Fruit fly (Drosophila melanogaster) whole organism, pupa: ENCODE measurements around the gene CG14332.

Experiments
- CG10348 ChIP-seq: fragments of 200-800 bp; sonication (Bioruptor generic); IDR thresholded peaks from 2 replicates; pipeline ENCODE4 v1.3.6; 2022; ENCODE audit warnings: missing biosample characterization, missing genetic modification characterization
- CG12605 ChIP-seq: fragments of 200-800 bp; sonication (Bioruptor generic); IDR thresholded peaks from 2 replicates; pipeline ENCODE4 v1.3.6; 2022; ENCODE audit warnings: missing biosample characterization, missing genetic modification characterization
- CG13204 ChIP-seq: fragments of 200-800 bp; sonication (Bioruptor generic); optimal IDR thresholded peaks from 2 replicates; lab custom pipeline; 2018; ENCODE audit warnings: missing biosample characterization, mild to moderate bottlenecking, missing genetic modification characterization, moderate library complexity
- CG14655 ChIP-seq: fragments of 200-800 bp; sonication (Bioruptor generic); optimal IDR thresholded peaks from 3 replicates; lab custom pipeline; 2017; ENCODE audit warnings: mild to moderate bottlenecking, missing biosample characterization, missing genetic modification reagents, missing genetic modification characterization
- CG15710 ChIP-seq: fragments of 200-800 bp; sonication (Bioruptor generic); optimal IDR thresholded peaks from 2 replicates; lab custom pipeline; 2018; ENCODE audit warnings: missing biosample characterization, mild to moderate bottlenecking, missing genetic modification characterization, moderate library complexity
- CG17806 ChIP-seq: fragments of 200-800 bp; sonication (Bioruptor generic); optimal IDR thresholded peaks from 2 replicates; lab custom pipeline; 2018; ENCODE audit warnings: missing biosample characterization, mild to moderate bottlenecking, missing genetic modification characterization, moderate library complexity
- CG32121 ChIP-seq: fragments of 200-800 bp; sonication (Bioruptor generic); IDR thresholded peaks from 2 replicates; pipeline ENCODE4 v1.3.6; 2022; ENCODE audit warnings: missing biosample characterization, missing genetic modification characterization
- CG34367 ChIP-seq: fragments of 200-800 bp; sonication (Bioruptor generic); optimal IDR thresholded peaks from 2 replicates; lab custom pipeline; 2018; ENCODE audit warnings: missing biosample characterization, mild to moderate bottlenecking, missing genetic modification characterization
- CG4496 ChIP-seq: fragments of 200-800 bp; sonication (Bioruptor generic); IDR thresholded peaks from 3 replicates; pipeline ENCODE4 v1.3.6; 2022; ENCODE audit warnings: missing biosample characterization, missing genetic modification characterization
- CG8159 ChIP-seq: fragments of 200-800 bp; sonication (Bioruptor generic); optimal IDR thresholded peaks from 3 replicates; lab custom pipeline; 2018; ENCODE audit warnings: missing biosample characterization, mild to moderate bottlenecking, missing genetic modification characterization, moderate library complexity
- CG8301 ChIP-seq: fragments of 200-800 bp; sonication (Bioruptor generic); optimal IDR thresholded peaks from 2 replicates; lab custom pipeline; 2018; ENCODE audit warnings: missing biosample characterization, mild to moderate bottlenecking, missing genetic modification characterization
- CG9948 ChIP-seq: fragments of 200-800 bp; sonication (Bioruptor generic); optimal IDR thresholded peaks from 2 replicates; lab custom pipeline; 2018; ENCODE audit warnings: missing biosample characterization, mild to moderate bottlenecking, missing genetic modification characterization, moderate library complexity
- D1 ChIP-seq: fragments of 200-800 bp; sonication (Bioruptor generic); optimal IDR thresholded peaks from 2 replicates; lab custom pipeline; 2018; ENCODE audit warnings: missing biosample characterization, mild to moderate bottlenecking, missing genetic modification characterization, moderate library complexity
- EcR ChIP-seq: fragments of 200-800 bp; sonication (Bioruptor generic); optimal IDR thresholded peaks from 3 replicates; lab custom pipeline; 2019; ENCODE audit warnings: missing biosample characterization, missing genetic modification characterization, mild to moderate bottlenecking, moderate library complexity, missing genetic modification reagents
- Ets98B ChIP-seq: fragments of 200-800 bp; sonication (Bioruptor generic); IDR thresholded peaks from 2 replicates; pipeline ENCODE4 v1.3.6; 2022; ENCODE audit warnings: missing biosample characterization, missing genetic modification characterization
- Pif1A ChIP-seq: fragments of 200-800 bp; sonication (Bioruptor generic); optimal IDR thresholded peaks from 3 replicates; lab custom pipeline; 2016; ENCODE audit warnings: missing biosample characterization, missing genetic modification characterization
- Pif1B ChIP-seq: fragments of 200-800 bp; sonication (Bioruptor generic); optimal IDR thresholded peaks from 3 replicates; lab custom pipeline; 2016; ENCODE audit warnings: missing biosample characterization, missing genetic modification characterization
- Snoo ChIP-seq: fragments of 200-800 bp; sonication (Bioruptor generic); optimal IDR thresholded peaks from 3 replicates; lab custom pipeline; 2017; ENCODE audit warnings: missing biosample characterization, mild to moderate bottlenecking, missing genetic modification characterization, inconsistent platforms
- fd96Ca ChIP-seq: fragments of 200-800 bp; sonication (Bioruptor generic); IDR thresholded peaks from 3 replicates; pipeline ENCODE4 v1.3.6; 2022; ENCODE audit warnings: missing biosample characterization, missing genetic modification characterization
- gl ChIP-seq: fragments of 200-800 bp; sonication (Bioruptor generic); optimal IDR thresholded peaks from 2 replicates; lab custom pipeline; 2018; ENCODE audit warnings: missing biosample characterization, mild to moderate bottlenecking, missing genetic modification characterization
- rn ChIP-seq: fragments of 200-800 bp; sonication (Bioruptor generic); IDR thresholded peaks from 2 replicates; pipeline ENCODE4 v1.3.6; 2022; ENCODE audit warnings: missing biosample characterization, missing genetic modification characterization

The CG14332 gene

dm6 chr3R:17409319-17409718 lies 12.7 kb downstream of the CG14332 start, which contains the start of gene CG5860:
Gene CG5860, plus strand, starts transcription at chr3R:17409619.
- TF ChIP-seq Snoo (tag; lab: Kevin White, UChicago) (no peak), CG8301 (tag; lab: Kevin White, UChicago) (no peak), gl (no peak), CG32121 (no peak), Pif1B (no peak), CG12605 (GFP tag; lab: Robert Waterston, UW) (no peak), D1 (tag; lab: Kevin White, UChicago) (no peak), CG17806 (tag; lab: Kevin White, UChicago) (no peak), CG4496 (no peak), rn (GFP tag; lab: Robert Waterston, UW) (no peak), CG8159 (no peak), fd96Ca (GFP tag; lab: Robert Waterston, UW) (no peak), CG34367 (tag; lab: Kevin White, UChicago) (no peak), EcR (GFP tag; lab: Kevin White, UChicago) (no peak), CG10348 (GFP tag; lab: Robert Waterston, UW) (no peak)

- TF ChIP-seq CG13204 (GFP tag; lab: Kevin White, UChicago) (no peak), rn (GFP tag; lab: Robert Waterston, UW) (no peak), CG4496 (no peak)
Observed at dm6 chr3R:17407576-17407975, 14.4 kb downstream of the CG14332 start, which contains the start of gene CG17283. Gene CG17283, plus strand, starts transcription at chr3R:17407876.

DNA sequence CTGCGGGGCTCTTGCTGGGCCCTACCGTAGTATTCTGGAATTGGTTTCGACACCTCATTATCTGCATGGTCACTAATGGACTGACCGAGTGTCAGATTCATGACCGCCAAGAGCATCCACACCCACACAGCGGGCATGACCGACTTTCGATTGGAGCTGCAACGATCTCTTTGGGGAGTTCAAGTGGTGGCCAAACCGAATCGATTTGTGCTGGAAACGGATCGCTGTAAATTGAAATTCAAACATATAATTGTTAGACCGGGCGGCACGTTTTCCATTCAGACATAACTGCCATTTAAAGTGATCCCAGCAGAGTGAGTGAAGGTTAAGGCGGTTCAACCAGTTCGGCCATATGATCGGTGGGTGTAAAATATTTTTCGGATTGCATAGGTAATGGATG lies 15.6 kb downstream of the CG14332 start, which contains the start of the genes CG42824 and CG42798:
TSS of gene CG42824 (minus strand) at position 101 of the 400 bp plus-strand sequence.
TSS of gene CG42798 (plus strand) at position 268 of the 400 bp plus-strand sequence.
- TF ChIP-seq EcR (GFP tag; lab: Kevin White, UChicago) (no peak), Pif1A (GFP tag; lab: Kevin White, UChicago) (no peak), Pif1B (no peak), CG4496 (no peak), Ets98B (GFP tag; lab: Robert Waterston, UW) (no peak), CG14655 (no peak)

- no peak for TF ChIP-seq rn (GFP tag; lab: Robert Waterston, UW)
- TF ChIP-seq CG10348 (GFP tag; lab: Robert Waterston, UW): no peak
- no peak for TF ChIP-seq Ets98B (GFP tag; lab: Robert Waterston, UW)
- no peak for TF ChIP-seq CG8159
- no peak for TF ChIP-seq CG8301 (tag; lab: Kevin White, UChicago)
- TF ChIP-seq Snoo (tag; lab: Kevin White, UChicago): no peak
- no peak for TF ChIP-seq Pif1B
- no peak for TF ChIP-seq CG4496
- TF ChIP-seq CG15710 (tag; lab: Kevin White, UChicago): no peak
- no peak for TF ChIP-seq fd96Ca (GFP tag; lab: Robert Waterston, UW)
- TF ChIP-seq CG34367 (tag; lab: Kevin White, UChicago): no peak
- TF ChIP-seq CG32121: no peak
- TF ChIP-seq EcR (GFP tag; lab: Kevin White, UChicago): no peak
- TF ChIP-seq CG13204 (GFP tag; lab: Kevin White, UChicago): no peak
- TF ChIP-seq gl: no peak
- no peak for TF ChIP-seq CG12605 (GFP tag; lab: Robert Waterston, UW)
- no peak for TF ChIP-seq CG14655
- no peak for TF ChIP-seq Pif1A (GFP tag; lab: Kevin White, UChicago)
- no peak for TF ChIP-seq CG9948
- no peak for TF ChIP-seq CG17806 (tag; lab: Kevin White, UChicago)
Observed at dm6 chr3R:17405009-17405408, 17.0 kb downstream of the CG14332 start, which contains the start of gene CG42823. Gene CG42823, minus strand, starts transcription at chr3R:17405109.

dm6 chr3R:17404155-17404554 lies 17.8 kb downstream of the CG14332 start:
- TF ChIP-seq Ets98B (GFP tag; lab: Robert Waterston, UW) (no peak), CG13204 (GFP tag; lab: Kevin White, UChicago) (no peak), CG8301 (tag; lab: Kevin White, UChicago) (no peak), CG32121 (no peak), CG17806 (tag; lab: Kevin White, UChicago) (no peak), fd96Ca (GFP tag; lab: Robert Waterston, UW) (no peak), CG12605 (GFP tag; lab: Robert Waterston, UW) (no peak), gl (no peak), CG14655 (no peak), D1 (tag; lab: Kevin White, UChicago) (no peak), Snoo (tag; lab: Kevin White, UChicago) (no peak), CG10348 (GFP tag; lab: Robert Waterston, UW) (no peak), CG34367 (tag; lab: Kevin White, UChicago) (no peak), CG15710 (tag; lab: Kevin White, UChicago) (no peak), Pif1B (no peak), rn (GFP tag; lab: Robert Waterston, UW) (no peak), EcR (GFP tag; lab: Kevin White, UChicago) (no peak)
- TF ChIP-seq, all 21 proteins: peak for 0

DNA sequence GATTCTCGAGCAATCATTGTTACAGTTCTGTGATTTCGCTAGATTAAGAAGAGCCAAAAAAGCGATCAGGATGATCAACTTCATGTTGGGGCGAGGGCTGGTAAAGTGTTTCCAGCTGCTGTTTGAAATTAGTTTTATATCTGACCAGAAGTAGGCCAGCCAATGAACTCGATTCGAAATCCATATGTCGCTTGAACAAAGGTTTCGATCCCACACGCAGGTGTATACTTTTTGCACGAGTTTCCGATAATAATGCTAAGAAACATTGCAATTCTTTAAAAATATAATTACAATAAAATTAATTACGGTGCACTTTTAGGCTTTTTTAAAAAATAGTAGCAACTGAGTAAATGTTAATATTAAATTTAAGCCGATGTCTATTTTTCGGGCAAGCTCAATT lies 18.4 kb downstream of the CG14332 start, which contains the start of gene CG34280:
TSS of gene CG34280 (minus strand) at position 101 of the 400 bp plus-strand sequence.
- no peak for TF ChIP-seq CG4496
- no peak for TF ChIP-seq CG17806 (tag; lab: Kevin White, UChicago)
- no peak for TF ChIP-seq CG13204 (GFP tag; lab: Kevin White, UChicago)
- TF ChIP-seq fd96Ca (GFP tag; lab: Robert Waterston, UW): no peak
- no peak for TF ChIP-seq Ets98B (GFP tag; lab: Robert Waterston, UW)
- TF ChIP-seq CG34367 (tag; lab: Kevin White, UChicago): no peak
- TF ChIP-seq CG15710 (tag; lab: Kevin White, UChicago): no peak
- TF ChIP-seq CG10348 (GFP tag; lab: Robert Waterston, UW): no peak
- TF ChIP-seq Snoo (tag; lab: Kevin White, UChicago): no peak
- TF ChIP-seq CG8159: no peak
- no peak for TF ChIP-seq D1 (tag; lab: Kevin White, UChicago)
- no peak for TF ChIP-seq Pif1A (GFP tag; lab: Kevin White, UChicago)
- TF ChIP-seq EcR (GFP tag; lab: Kevin White, UChicago): no peak
- no peak for TF ChIP-seq rn (GFP tag; lab: Robert Waterston, UW)
